Worm (Caenorhabditis elegans): Measurements from ENCODE around the gene Y48D7A.1.

Gene Y48D7A.1

DNA sequence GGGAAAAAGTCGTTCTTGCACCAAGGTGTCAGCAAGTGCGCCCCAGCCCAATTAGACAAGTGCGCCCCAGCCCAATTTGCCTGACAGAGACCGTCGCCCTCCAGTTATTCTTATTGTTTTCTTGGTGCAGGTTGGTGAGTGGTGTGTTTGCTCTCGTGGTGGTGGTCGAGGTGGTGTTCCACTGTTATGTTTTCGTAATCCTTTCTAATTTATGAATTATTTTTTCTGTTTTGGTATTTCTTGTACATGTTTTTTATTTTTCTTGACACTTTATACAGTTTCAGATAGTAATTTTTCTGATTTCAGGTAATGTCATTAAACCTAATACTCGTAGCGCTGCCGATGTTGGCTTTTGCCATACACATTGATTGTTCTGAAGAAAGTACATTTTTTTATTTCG is at the start of gene Y48D7A.1:
Gene Y48D7A.1, plus strand, starts transcription at position 301 of the 400 bp plus-strand sequence.
- TF ChIP-seq mls-2 (tag; optimal IDR thresholded peaks at IDR 0.05) = no peak
- TF ChIP-seq cnd-1 (tag; optimal IDR thresholded peaks at IDR 0.05) = no peak
- no peak for TF ChIP-seq lin-13 (tag; optimal IDR thresholded peaks at IDR 0.05)
- TF ChIP-seq nhr-237 (tag; optimal IDR thresholded peaks at IDR 0.05) = no peak
- no peak for TF ChIP-seq ceh-83 (GFP tag; optimal IDR thresholded peaks at IDR 0.05)
- no peak for TF ChIP-seq tbx-8 (GFP tag; optimal IDR thresholded peaks at IDR 0.05)
- TF ChIP-seq ceh-39 (tag; optimal IDR thresholded peaks at IDR 0.05) = no peak
- TF ChIP-seq sem-2 (GFP tag; optimal IDR thresholded peaks at IDR 0.05) = no peak
- no peak for TF ChIP-seq flh-1 (GFP tag; optimal IDR thresholded peaks at IDR 0.05)
- no peak for TF ChIP-seq snpc-4 (tag; optimal IDR thresholded peaks at IDR 0.05)
- TF ChIP-seq pha-4 (tag; optimal IDR thresholded peaks at IDR 0.05) = no peak
- TF ChIP-seq sptf-1 (tag; optimal IDR thresholded peaks at IDR 0.05) = no peak
- no peak for TF ChIP-seq blmp-1 (tag; optimal IDR thresholded peaks at IDR 0.05)
- TF ChIP-seq lin-32 (GFP tag; optimal IDR thresholded peaks at IDR 0.05) = no peak
- no peak for TF ChIP-seq mab-5 (tag; optimal IDR thresholded peaks at IDR 0.05)
- TF ChIP-seq drap-1 (GFP tag; optimal IDR thresholded peaks at IDR 0.05) = no peak

DNA sequence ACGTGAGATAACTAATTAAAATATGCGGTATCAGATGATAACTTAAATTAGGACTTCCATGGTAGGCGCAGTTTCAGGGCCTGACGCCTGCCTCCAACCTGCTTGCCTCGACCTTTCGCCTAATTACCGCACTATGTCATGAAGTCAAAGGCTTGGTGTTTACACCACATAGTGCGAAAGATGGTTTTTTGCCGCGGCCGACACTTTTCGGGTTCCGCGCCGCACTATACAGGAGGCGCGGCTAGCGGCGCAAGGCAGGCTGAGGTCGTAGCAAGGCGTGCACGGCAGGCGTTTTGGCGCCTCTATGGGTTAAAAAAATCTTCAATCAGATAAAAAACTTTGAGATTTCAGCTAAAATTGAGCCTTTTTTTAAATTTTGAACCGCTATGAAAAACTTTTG is 48.6 kb upstream of the Y48D7A.1 start:
- no peak for TF ChIP-seq sptf-1 (tag; optimal IDR thresholded peaks at IDR 0.05)
- no peak for TF ChIP-seq sem-2 (GFP tag; optimal IDR thresholded peaks at IDR 0.05)
- TF ChIP-seq mls-2 (tag; optimal IDR thresholded peaks at IDR 0.05) = no peak
- no peak for TF ChIP-seq elt-1 (tag; optimal IDR thresholded peaks at IDR 0.05; ENCODE audit: borderline replicate concordance, insufficient read depth)
- no peak for TF ChIP-seq unc-120 (tag; optimal IDR thresholded peaks at IDR 0.05; ENCODE audit: poor library complexity, severe bottlenecking)
- TF ChIP-seq tbx-8 (GFP tag; optimal IDR thresholded peaks at IDR 0.05) = no peak
- no peak for TF ChIP-seq cnd-1 (tag; optimal IDR thresholded peaks at IDR 0.05)
- TF ChIP-seq lin-13 (tag; optimal IDR thresholded peaks at IDR 0.05) = no peak

DNA sequence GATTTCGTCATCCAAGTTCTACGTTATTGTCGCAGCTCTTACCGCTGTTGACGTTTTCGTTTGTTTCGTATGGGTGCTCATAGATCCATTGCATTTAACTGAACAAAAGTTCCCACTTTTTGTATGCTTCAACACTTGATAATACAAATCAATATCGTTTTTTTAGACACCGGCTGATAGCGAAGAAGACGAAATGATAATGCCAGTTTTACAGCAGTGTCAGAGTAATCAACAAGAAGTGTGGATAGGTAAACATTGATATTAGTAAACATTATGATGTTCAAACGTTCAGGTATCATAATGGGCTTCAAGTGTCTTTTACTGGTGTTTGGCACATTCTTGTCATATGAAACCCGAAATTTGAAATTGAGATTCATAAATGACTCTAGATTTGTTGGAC is 43.0 kb upstream of the Y48D7A.1 start:
- TF ChIP-seq ztf-11 (tag; optimal IDR thresholded peaks at IDR 0.05) = no peak
- no peak for TF ChIP-seq tbx-8 (GFP tag; optimal IDR thresholded peaks at IDR 0.05)
- TF ChIP-seq unc-120 (tag; optimal IDR thresholded peaks at IDR 0.05; ENCODE audit: poor library complexity, severe bottlenecking) = no peak
- TF ChIP-seq sem-2 (GFP tag; optimal IDR thresholded peaks at IDR 0.05) = no peak
- no peak for TF ChIP-seq mep-1 (tag; optimal IDR thresholded peaks at IDR 0.05)
- TF ChIP-seq hlh-1 (tag; optimal IDR thresholded peaks at IDR 0.05) = no peak
- TF ChIP-seq zip-8 (tag; optimal IDR thresholded peaks at IDR 0.05) = no peak
- TF ChIP-seq lin-13 (tag; optimal IDR thresholded peaks at IDR 0.05) = no peak
- TF ChIP-seq drap-1 (GFP tag; optimal IDR thresholded peaks at IDR 0.05) = no peak
- no peak for TF ChIP-seq unc-62 (GFP tag; optimal IDR thresholded peaks at IDR 0.05)

DNA sequence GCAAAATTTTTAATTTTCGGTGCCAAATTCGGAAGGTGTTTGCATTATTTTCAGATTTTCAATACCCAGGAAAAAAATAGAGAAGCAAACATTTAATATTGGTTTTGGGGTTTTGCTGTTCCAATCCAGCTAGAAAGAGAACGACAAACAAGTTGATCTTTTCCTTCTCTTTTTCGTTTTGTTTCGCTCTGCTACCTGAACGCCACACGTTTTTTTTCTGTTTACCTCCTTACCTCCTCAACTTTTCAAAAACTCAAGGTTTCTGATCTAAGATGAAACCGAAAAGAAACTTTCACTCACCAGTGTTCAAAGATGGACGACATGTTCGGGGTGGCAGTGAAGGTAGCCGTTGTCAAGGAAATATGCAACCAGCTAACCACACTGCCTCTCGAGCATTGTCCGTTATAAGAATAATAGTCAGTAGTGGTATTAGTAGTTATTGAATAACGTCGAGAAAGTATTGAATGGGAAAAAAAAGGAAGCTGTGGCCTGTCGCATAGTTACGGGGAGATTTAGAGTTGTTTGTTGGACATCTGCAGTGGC is 39.8 kb upstream of the Y48D7A.1 start:
- TF ChIP-seq flh-1 (GFP tag; optimal IDR thresholded peaks at IDR 0.05) = no peak

DNA sequence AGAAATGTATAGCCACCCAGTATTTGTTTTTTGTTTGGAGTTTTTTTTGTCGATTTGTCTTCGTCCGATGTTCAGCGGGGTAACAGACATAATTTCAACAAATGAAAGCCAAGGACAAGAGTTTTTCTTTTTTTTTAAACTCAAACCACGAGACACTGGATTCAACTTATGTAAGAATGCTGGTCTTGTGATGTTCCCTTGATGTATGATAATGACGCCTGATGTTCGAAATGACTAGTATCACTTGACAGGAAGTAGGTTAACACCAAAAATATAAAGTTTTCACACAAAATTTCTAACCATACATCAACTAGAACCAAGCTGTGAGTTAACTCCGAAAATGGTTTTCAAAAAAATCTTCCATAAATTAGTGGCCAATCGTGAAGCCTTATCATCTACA is 39.1 kb upstream of the Y48D7A.1 start:
- no peak for TF ChIP-seq tbx-8 (GFP tag; optimal IDR thresholded peaks at IDR 0.05)
- no peak for TF ChIP-seq zip-8 (tag; optimal IDR thresholded peaks at IDR 0.05)
- no peak for TF ChIP-seq ztf-11 (tag; optimal IDR thresholded peaks at IDR 0.05)
- no peak for TF ChIP-seq mab-5 (tag; optimal IDR thresholded peaks at IDR 0.05)
- TF ChIP-seq ceh-43 (GFP tag; optimal IDR thresholded peaks at IDR 0.05) = no peak
- no peak for TF ChIP-seq M03D4.4 (tag; optimal IDR thresholded peaks at IDR 0.05)
- TF ChIP-seq elt-3 (tag; optimal IDR thresholded peaks at IDR 0.05) = no peak

DNA sequence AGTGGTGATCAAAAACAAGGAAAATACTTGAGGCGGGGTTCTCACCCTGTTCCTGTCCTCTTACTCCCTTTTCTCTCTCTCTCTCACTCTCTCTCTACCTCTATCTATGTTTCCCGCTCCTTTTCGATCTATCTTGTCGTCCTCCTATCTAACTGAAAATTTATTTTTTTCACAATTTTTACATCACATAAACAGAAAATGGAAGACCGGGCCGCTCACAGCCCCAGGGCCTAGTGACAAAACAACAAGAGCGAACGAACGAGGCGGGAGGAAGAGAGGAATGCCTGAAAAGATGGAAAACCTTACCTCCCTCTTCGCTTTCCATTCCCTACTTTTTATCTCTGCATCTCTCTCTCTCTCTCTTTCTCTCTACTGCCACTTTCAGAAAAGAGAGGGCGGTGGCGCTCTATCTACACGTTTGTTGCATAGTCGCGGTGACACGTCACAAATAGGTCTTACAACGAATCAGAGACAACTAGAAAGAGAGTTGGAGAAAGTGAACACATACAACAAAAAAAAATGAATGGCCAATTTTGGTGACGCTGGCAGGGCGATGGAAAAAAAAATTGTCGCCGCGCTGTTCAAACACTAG is 38.4 kb upstream of the Y48D7A.1 start:
- TF ChIP-seq elt-3 (tag; optimal IDR thresholded peaks at IDR 0.05) (no peak), mep-1 (tag; optimal IDR thresholded peaks at IDR 0.05) (no peak), nhr-2 (tag; optimal IDR thresholded peaks at IDR 0.05) (no peak), mls-2 (tag; optimal IDR thresholded peaks at IDR 0.05) (no peak), cnd-1 (tag; optimal IDR thresholded peaks at IDR 0.05) (no peak), bed-3 (GFP tag; optimal IDR thresholded peaks at IDR 0.05) (no peak), ztf-11 (tag; optimal IDR thresholded peaks at IDR 0.05) (no peak), nhr-237 (tag; optimal IDR thresholded peaks at IDR 0.05) (no peak), pha-4 (tag; optimal IDR thresholded peaks at IDR 0.05) (no peak), elt-1 (tag; optimal IDR thresholded peaks at IDR 0.05; ENCODE audit: borderline replicate concordance, insufficient read depth) (no peak), ceh-39 (tag; optimal IDR thresholded peaks at IDR 0.05) (no peak), hlh-1 (tag; optimal IDR thresholded peaks at IDR 0.05) (no peak), ceh-83 (GFP tag; optimal IDR thresholded peaks at IDR 0.05) (no peak), nhr-76 (tag; optimal IDR thresholded peaks at IDR 0.05) (no peak), tbx-8 (GFP tag; optimal IDR thresholded peaks at IDR 0.05) (no peak)
